Fruit fly (Drosophila melanogaster) whole organism, embryonic: ENCODE data around the gene bun.

Source experiments
- Aef1 ChIP-seq: fragments of 200-800 bp; sonication (Bioruptor generic); IDR thresholded peaks from 3 replicates; pipeline ENCODE4 v1.3.6; 2022; ENCODE audit warnings: missing biosample characterization, missing genetic modification characterization
- Asciz ChIP-seq: fragments of 200-800 bp; sonication (Bioruptor generic); optimal IDR thresholded peaks from 2 replicates; lab custom pipeline; 2017; ENCODE audit warnings: missing biosample characterization, mild to moderate bottlenecking, missing genetic modification characterization, missing genetic modification reagents
- CG10209 ChIP-seq: fragments of 200-800 bp; sonication (Bioruptor generic); optimal IDR thresholded peaks from 3 replicates; lab custom pipeline; 2017; ENCODE audit warnings: missing biosample characterization, mild to moderate bottlenecking, missing genetic modification characterization, missing genetic modification reagents
- CG10959 ChIP-seq: fragments of 200-800 bp; sonication (Bioruptor generic); IDR thresholded peaks from 2 replicates; pipeline ENCODE4 v1.3.6; 2022; ENCODE audit warnings: missing biosample characterization, missing genetic modification characterization
- CG10979 ChIP-seq: fragments of 200-800 bp; sonication (Bioruptor generic); optimal IDR thresholded peaks from 2 replicates; lab custom pipeline; 2018; ENCODE audit warnings: missing biosample characterization, mild to moderate bottlenecking, missing genetic modification characterization, moderate library complexity
- CG11085 ChIP-seq: fragments of 200-800 bp; sonication (Bioruptor generic); IDR thresholded peaks from 2 replicates; pipeline ENCODE4 v1.3.6; 2022; ENCODE audit warnings: missing biosample characterization, missing genetic modification characterization
- CG13296 ChIP-seq: fragments of 200-800 bp; sonication (Bioruptor generic); optimal IDR thresholded peaks from 3 replicates; lab custom pipeline; 2018; ENCODE audit warnings: missing biosample characterization, mild to moderate bottlenecking, missing genetic modification characterization
- CG13624 ChIP-seq: fragments of 200-800 bp; sonication (Bioruptor generic); optimal IDR thresholded peaks from 2 replicates; lab custom pipeline; 2016; ENCODE audit warnings: missing biosample characterization, missing genetic modification characterization
- CG18599 ChIP-seq: fragments of 200-800 bp; sonication (Bioruptor generic); optimal IDR thresholded peaks from 3 replicates; lab custom pipeline; 2017; ENCODE audit warnings: missing biosample characterization, missing genetic modification characterization, mild to moderate bottlenecking, moderate library complexity, missing genetic modification reagents
- CG2116 ChIP-seq: fragments of 200-800 bp; sonication (Bioruptor generic); optimal IDR thresholded peaks from 3 replicates; lab custom pipeline; 2018; ENCODE audit warnings: missing biosample characterization, mild to moderate bottlenecking, missing genetic modification characterization
- CG2120 ChIP-seq: fragments of 200-800 bp; sonication (Bioruptor generic); optimal IDR thresholded peaks from 3 replicates; lab custom pipeline; 2016; ENCODE audit warnings: missing biosample characterization, missing genetic modification characterization
- CG2678 ChIP-seq: fragments of 200-800 bp; sonication (Bioruptor generic); optimal IDR thresholded peaks from 3 replicates; lab custom pipeline; 2019; ENCODE audit warnings: missing biosample characterization, mild to moderate bottlenecking, missing genetic modification characterization, moderate library complexity
- CG30403 ChIP-seq: fragments of 200-800 bp; sonication (Bioruptor generic); optimal IDR thresholded peaks from 3 replicates; lab custom pipeline; 2016; ENCODE audit warnings: missing biosample characterization, missing genetic modification characterization
- CG32767 ChIP-seq: fragments of 200-800 bp; sonication (Bioruptor generic); IDR thresholded peaks from 2 replicates; pipeline ENCODE4 v1.3.6; 2022; ENCODE audit warnings: missing biosample characterization, missing genetic modification characterization
- CG32772 ChIP-seq: fragments of 200-800 bp; sonication (Bioruptor generic); IDR thresholded peaks from 2 replicates; pipeline ENCODE4 v1.3.6; 2022; ENCODE audit warnings: missing biosample characterization, missing genetic modification characterization
- CG33213 ChIP-seq: fragments of 200-800 bp; sonication (Bioruptor generic); optimal IDR thresholded peaks from 3 replicates; lab custom pipeline; 2016; ENCODE audit warnings: missing biosample characterization, missing genetic modification characterization
- CG4617 ChIP-seq: fragments of 200-800 bp; sonication (Bioruptor generic); optimal IDR thresholded peaks from 3 replicates; lab custom pipeline; 2016; ENCODE audit warnings: missing biosample characterization, missing genetic modification characterization, borderline replicate concordance
- CG4707 ChIP-seq: fragments of 200-800 bp; sonication (Bioruptor generic); optimal IDR thresholded peaks from 2 replicates; lab custom pipeline; 2018; ENCODE audit warnings: missing biosample characterization, mild to moderate bottlenecking, missing genetic modification characterization, moderate library complexity
- CG4820 ChIP-seq: fragments of 200-800 bp; sonication (Bioruptor generic); optimal IDR thresholded peaks from 3 replicates; lab custom pipeline; 2016; ENCODE audit warnings: missing biosample characterization, missing genetic modification characterization
- CG6254 ChIP-seq: fragments of 200-800 bp; sonication (Bioruptor generic); optimal IDR thresholded peaks from 3 replicates; lab custom pipeline; 2017; ENCODE audit warnings: mild to moderate bottlenecking, missing biosample characterization, missing genetic modification reagents, missing genetic modification characterization
- CG8388 ChIP-seq: fragments of 200-800 bp; sonication (Bioruptor generic); optimal IDR thresholded peaks from 2 replicates; lab custom pipeline; 2019; ENCODE audit warnings: missing biosample characterization, mild to moderate bottlenecking, missing genetic modification characterization, moderate library complexity
- CG9437 ChIP-seq: fragments of 200-800 bp; sonication (Bioruptor generic); optimal IDR thresholded peaks from 2 replicates; lab custom pipeline; 2018; ENCODE audit warnings: missing biosample characterization, mild to moderate bottlenecking, missing genetic modification characterization
- CG9727 ChIP-seq: fragments of 200-800 bp; sonication (Bioruptor generic); optimal IDR thresholded peaks from 3 replicates; lab custom pipeline; 2017; ENCODE audit warnings: missing biosample characterization, mild to moderate bottlenecking, missing genetic modification characterization
- CTCF ChIP-seq: fragments of 200-800 bp; sonication (Bioruptor generic); optimal IDR thresholded peaks from 2 replicates; lab custom pipeline; 2017; ENCODE audit warnings: missing biosample characterization, mild to moderate bottlenecking, missing genetic modification characterization, moderate library complexity
- CoRest ChIP-seq: fragments of 200-800 bp; sonication (Bioruptor generic); optimal IDR thresholded peaks from 3 replicates; lab custom pipeline; 2018; ENCODE audit warnings: missing biosample characterization, mild to moderate bottlenecking, missing genetic modification characterization, moderate library complexity
- CrebB ChIP-seq: fragments of 200-800 bp; sonication (Bioruptor generic); optimal IDR thresholded peaks from 3 replicates; lab custom pipeline; 2018; ENCODE audit warnings: missing biosample characterization, mild to moderate bottlenecking, missing genetic modification characterization
- D19A ChIP-seq: fragments of 200-800 bp; optimal IDR thresholded peaks from 3 replicates; lab custom pipeline; 2019; ENCODE audit warnings: missing biosample characterization, mild to moderate bottlenecking, missing genetic modification characterization, moderate library complexity
- Dfd ChIP-seq, 2 experiments: fragments of >200 bp; optimal IDR thresholded peaks; 2 replicates each; lab custom pipeline; 2017; ENCODE audit warnings: missing biosample characterization in 2 of 2, missing genetic modification characterization in 2 of 2
- Fer3 ChIP-seq: fragments of 200-800 bp; sonication (Bioruptor generic); optimal IDR thresholded peaks from 2 replicates; lab custom pipeline; 2018; ENCODE audit warnings: missing biosample characterization, mild to moderate bottlenecking, missing genetic modification characterization, moderate library complexity
- Gug ChIP-seq: fragments of 200-800 bp; sonication (Bioruptor generic); IDR thresholded peaks from 4 replicates; pipeline ENCODE4 v1.3.6; 2022; ENCODE audit warnings: missing biosample characterization, missing genetic modification characterization
- Hr78 ChIP-seq, 2 experiments: fragments of 200-800 bp in 1 of 2; fragments of >200 bp in 1 of 2; sonication (Bioruptor generic) in 1 of 2; optimal IDR thresholded peaks; 2 replicates each; lab custom pipeline; 2017 to 2019; ENCODE audit warnings: missing biosample characterization in 2 of 2, missing genetic modification characterization in 2 of 2, mild to moderate bottlenecking in 1 of 2, moderate library complexity in 1 of 2
- PHDP ChIP-seq: fragments of 200-800 bp; sonication (Bioruptor generic); optimal IDR thresholded peaks from 3 replicates; lab custom pipeline; 2018; ENCODE audit warnings: missing biosample characterization, mild to moderate bottlenecking, missing genetic modification characterization, moderate library complexity
- Poxn ChIP-seq: fragments of 200-800 bp; sonication (Bioruptor generic); IDR thresholded peaks from 2 replicates; pipeline ENCODE4 v1.3.6; 2022; ENCODE audit warnings: missing biosample characterization, missing genetic modification characterization
- bab2 ChIP-seq: fragments of 200-800 bp; sonication (Bioruptor generic); optimal IDR thresholded peaks from 2 replicates; lab custom pipeline; 2016; ENCODE audit warnings: missing biosample characterization, missing genetic modification characterization
- cad ChIP-seq: fragments of >200 bp; optimal IDR thresholded peaks from 2 replicates; lab custom pipeline; 2017; ENCODE audit warnings: missing biosample characterization, missing genetic modification characterization
- chif ChIP-seq, 2 experiments: fragments of 200-800 bp; sonication (Bioruptor generic); optimal IDR thresholded peaks; 3 replicates each; lab custom pipeline; 2016; ENCODE audit warnings: missing biosample characterization in 2 of 2, missing genetic modification characterization in 2 of 2
- crol ChIP-seq: fragments of 200-800 bp; sonication (Bioruptor generic); IDR thresholded peaks from 2 replicates; pipeline ENCODE4 v1.3.6; 2022; ENCODE audit warnings: missing biosample characterization, missing genetic modification characterization
- eyg ChIP-seq: fragments of 200-800 bp; sonication (Bioruptor generic); optimal IDR thresholded peaks from 3 replicates; lab custom pipeline; 2016; ENCODE audit warnings: missing biosample characterization, missing genetic modification characterization
- fd102C ChIP-seq: fragments of 200-800 bp; sonication (Bioruptor generic); optimal IDR thresholded peaks from 2 replicates; lab custom pipeline; 2018; ENCODE audit warnings: missing biosample characterization, mild to moderate bottlenecking, missing genetic modification characterization, moderate library complexity
- fd96Cb ChIP-seq: fragments of 200-800 bp; sonication (Bioruptor generic); optimal IDR thresholded peaks from 2 replicates; lab custom pipeline; 2018; ENCODE audit warnings: missing biosample characterization, mild to moderate bottlenecking, missing genetic modification characterization, moderate library complexity
- grn ChIP-seq: fragments of 200-800 bp; sonication (Bioruptor generic); optimal IDR thresholded peaks from 3 replicates; lab custom pipeline; 2017; ENCODE audit warnings: missing biosample characterization, missing genetic modification characterization
- her ChIP-seq: fragments of 200-800 bp; sonication (Bioruptor generic); optimal IDR thresholded peaks from 2 replicates; lab custom pipeline; 2016; ENCODE audit warnings: missing biosample characterization, missing genetic modification characterization
- kay ChIP-seq: fragments of 200-800 bp; sonication (Bioruptor generic); optimal IDR thresholded peaks from 2 replicates; lab custom pipeline; 2016; ENCODE audit warnings: missing biosample characterization, missing genetic modification characterization
- lola ChIP-seq, 3 experiments: fragments of >200 bp in 2 of 3; fragments of 200-800 bp in 1 of 3; sonication (Bioruptor generic) in 1 of 3; optimal IDR thresholded peaks; 2 replicates each; lab custom pipeline; 2017 to 2019; ENCODE audit warnings: missing biosample characterization in 3 of 3, missing genetic modification characterization in 3 of 3, mild to moderate bottlenecking in 1 of 3, moderate library complexity in 1 of 3
- peb ChIP-seq: fragments of 200-800 bp; sonication (Bioruptor generic); IDR thresholded peaks from 2 replicates; pipeline ENCODE4 v1.3.6; 2022; ENCODE audit warnings: missing biosample characterization, missing genetic modification characterization
- pzg ChIP-seq: fragments of 200-800 bp; sonication (Bioruptor generic); optimal IDR thresholded peaks from 3 replicates; lab custom pipeline; 2018; ENCODE audit warnings: missing biosample characterization, mild to moderate bottlenecking, missing genetic modification characterization, moderate library complexity
- repo ChIP-seq: fragments of 200-800 bp; sonication (Bioruptor generic); optimal IDR thresholded peaks from 2 replicates; lab custom pipeline; 2016; ENCODE audit warnings: missing biosample characterization, missing genetic modification characterization
- sob ChIP-seq: fragments of 200-800 bp; sonication (Bioruptor generic); IDR thresholded peaks from 2 replicates; pipeline ENCODE4 v1.3.6; 2022; ENCODE audit warnings: missing biosample characterization, missing genetic modification characterization
- sug ChIP-seq: fragments of 200-800 bp; optimal IDR thresholded peaks from 2 replicates; lab custom pipeline; 2019; ENCODE audit warnings: missing biosample characterization, mild to moderate bottlenecking, missing genetic modification characterization, moderate library complexity
- vfl ChIP-seq: fragments of 200-800 bp; sonication (Bioruptor generic); optimal IDR thresholded peaks from 2 replicates; lab custom pipeline; 2016; ENCODE audit warnings: missing biosample characterization, missing genetic modification characterization
- vnd ChIP-seq: fragments of 200-800 bp; sonication (Bioruptor generic); IDR thresholded peaks from 3 replicates; pipeline ENCODE4 v1.3.6; 2022; ENCODE audit warnings: missing biosample characterization, missing genetic modification characterization; ENCODE audit not compliant: partially characterized antibody
- wek ChIP-seq: fragments of 200-800 bp; sonication (Bioruptor generic); optimal IDR thresholded peaks from 3 replicates; lab custom pipeline; 2018; ENCODE audit warnings: missing biosample characterization, mild to moderate bottlenecking, missing genetic modification characterization, moderate library complexity

Gene bun

DNA sequence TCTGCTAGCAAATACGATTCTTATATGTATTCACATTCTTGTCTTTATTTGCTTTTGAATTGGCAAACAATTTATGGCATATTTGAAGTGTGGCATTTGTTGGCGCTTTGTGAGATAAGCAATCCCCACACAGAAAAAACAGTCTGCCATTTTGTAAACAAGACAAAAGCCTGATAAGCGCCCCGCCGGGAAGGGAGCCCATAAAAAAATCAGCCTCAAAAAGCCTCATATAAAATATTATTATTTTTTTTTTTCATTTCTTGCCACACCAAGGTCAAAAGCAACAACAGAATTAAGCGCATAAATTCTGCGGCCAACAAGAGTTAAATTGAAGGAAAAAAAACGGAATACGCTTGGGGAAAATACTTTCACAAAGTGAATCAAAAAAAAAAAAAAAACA is 71.1 kb downstream of the bun start:
- TF ChIP-seq kay (GFP tag; lab: Kevin White, UChicago) (no peak), PHDP (tag; lab: Kevin White, UChicago) (peak; percentile 73), CG9727 (GFP tag; lab: Kevin White, UChicago) (peak; percentile 34), vfl (GFP tag; lab: Kevin White, UChicago) (peak; percentile 19), CG8388 (GFP tag; lab: Kevin White, UChicago) (no peak), pzg (no peak), grn (GFP tag; lab: Kevin White, UChicago) (no peak), wek (GFP tag; lab: Kevin White, UChicago) (no peak), cad (no peak), Poxn (GFP tag; lab: Robert Waterston, UW) (no peak), bab2 (no peak), CG18599 (GFP tag; lab: Kevin White, UChicago) (peak; percentile 53), crol (GFP tag; lab: Robert Waterston, UW) (no peak), peb (GFP tag; lab: Robert Waterston, UW) (no peak), chif (GFP tag; optimal IDR thresholded peaks at IDR 0.05; lab: Kevin White, UChicago) (no peak), CG10979 (tag; lab: Kevin White, UChicago) (no peak), CG6254 (no peak), Aef1 (GFP tag; lab: Robert Waterston, UW) (no peak), fd102C (no peak), CG13296 (GFP tag; lab: Kevin White, UChicago) (peak; percentile 83), CG2116 (no peak), CoRest (tag; lab: Kevin White, UChicago) (no peak), repo (GFP tag; lab: Kevin White, UChicago) (no peak), CG32767 (GFP tag; lab: Robert Waterston, UW) (no peak; the same call in 1 of the 2 replicates), Hr78 (GFP tag; optimal IDR thresholded peaks at IDR 0.05; lab: Kevin White, UChicago) (no peak), sug (tag; lab: Kevin White, UChicago) (peak; percentile 78), her (GFP tag; lab: Kevin White, UChicago) (no peak), CG10209 (GFP tag; lab: Kevin White, UChicago) (peak; percentile 49), fd96Cb (tag; lab: Kevin White, UChicago) (no peak), CG33213 (GFP tag; lab: Kevin White, UChicago) (no peak), sob (peak; percentile 41; the same call in 1 of the 2 replicates), lola (GFP tag; optimal IDR thresholded peaks at IDR 0.05; lab: Kevin White, UChicago) (no peak), Fer3 (tag; lab: Kevin White, UChicago) (peak; percentile 59), Dfd (GFP tag; optimal IDR thresholded peaks at IDR 0.05; lab: Kevin White, UChicago) (no peak), CG9437 (GFP tag; lab: Kevin White, UChicago) (no peak), CG2120 (GFP tag; lab: Kevin White, UChicago) (no peak), vnd (GFP tag; lab: Robert Waterston, UW) (no peak), CG4707 (GFP tag; lab: Kevin White, UChicago) (peak; percentile 26), CrebB (tag; lab: Kevin White, UChicago) (peak; percentile 39), eyg (GFP tag; lab: Kevin White, UChicago) (no peak), Gug (no peak), CG13624 (GFP tag; lab: Kevin White, UChicago) (no peak), Asciz (GFP tag; lab: Kevin White, UChicago) (peak; percentile 12), CTCF (no peak), CG32772 (GFP tag; lab: Robert Waterston, UW) (no peak), CG11085 (GFP tag; lab: Robert Waterston, UW) (no peak), D19A (tag; lab: Kevin White, UChicago) (no peak), CG4617 (GFP tag; lab: Kevin White, UChicago) (no peak), CG10959 (GFP tag; lab: Robert Waterston, UW) (no peak), CG4820 (GFP tag; lab: Kevin White, UChicago) (no peak), CG2678 (tag; lab: Kevin White, UChicago) (peak; percentile 72), CG30403 (GFP tag; lab: Kevin White, UChicago) (no peak)
